Worm (Caenorhabditis elegans): ENCODE results near the gene nstp-9.

The nstp-9 gene

DNA sequence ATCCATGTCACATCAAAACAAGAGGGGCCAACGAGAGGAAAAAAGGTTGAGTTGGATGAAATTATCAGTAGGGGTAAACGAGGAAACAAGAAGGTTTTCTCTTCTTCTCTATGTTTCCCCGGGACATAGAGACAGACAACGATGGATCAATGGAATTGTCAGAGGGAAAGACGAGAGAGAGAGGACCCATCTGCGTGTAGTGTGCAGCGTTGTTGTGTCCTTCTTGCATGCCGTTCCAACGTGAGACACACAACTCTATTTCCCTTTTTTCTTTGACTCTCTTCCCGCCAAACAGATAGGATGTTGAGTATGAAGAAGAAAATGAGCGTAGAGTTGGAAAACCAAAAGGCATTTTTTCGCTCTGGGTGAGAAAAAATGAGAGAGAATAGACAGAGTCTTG lies 18.6 kb downstream of the nstp-9 start (continued):
- TF ChIP-seq sptf-1 (tag; optimal IDR thresholded peaks at IDR 0.05) (no peak), ceh-8 (GFP tag; optimal IDR thresholded peaks at IDR 0.05) (no peak), snu-23 (GFP tag; optimal IDR thresholded peaks at IDR 0.05) (peak; percentile 74), ceh-63 (GFP tag; optimal IDR thresholded peaks at IDR 0.05) (no peak), ceh-82 (tag; optimal IDR thresholded peaks at IDR 0.05) (peak in 2 of 3 experiments; percentile 59 to 77), C16A3.4 (tag; optimal IDR thresholded peaks at IDR 0.05) (peak; percentile 32), zip-4 (GFP tag; optimal IDR thresholded peaks at IDR 0.05) (no peak), nhr-90 (tag; optimal IDR thresholded peaks at IDR 0.05; ENCODE audit: poor library complexity) (peak; percentile 25), lin-35 (GFP tag; optimal IDR thresholded peaks at IDR 0.05) (peak; percentile 13 to 54), nhr-28 (tag; optimal IDR thresholded peaks at IDR 0.05) (no peak), skn-1 (tag; optimal IDR thresholded peaks at IDR 0.05) (peak; percentile 41), swsn-7 (tag; optimal IDR thresholded peaks at IDR 0.05) (peak; percentile 57), ztf-11 (tag; optimal IDR thresholded peaks at IDR 0.05) (no peak), lin-39 (tag; optimal IDR thresholded peaks at IDR 0.05) (no peak), hpl-2 (GFP tag; optimal IDR thresholded peaks at IDR 0.05) (no peak), fkh-4 (tag; optimal IDR thresholded peaks at IDR 0.05; ENCODE audit: borderline replicate concordance) (no peak), lin-15B (tag; optimal IDR thresholded peaks at IDR 0.05) (no peak), aly-2 (tag; optimal IDR thresholded peaks at IDR 0.05) (no peak), mdl-1 (tag; optimal IDR thresholded peaks at IDR 0.05) (peak in 1 of 2 experiments; percentile 61), pax-3 (tag; optimal IDR thresholded peaks at IDR 0.05) (no peak), isw-1 (GFP tag; IDR thresholded peaks at IDR 0.05) (no peak), ama-1 (optimal IDR thresholded peaks at IDR 0.05) (no peak), nhr-237 (tag; optimal IDR thresholded peaks at IDR 0.05) (no peak), Y116A8C.19 (tag; optimal IDR thresholded peaks at IDR 0.05; ENCODE audit: borderline replicate concordance) (no peak), hlh-17 (GFP tag; optimal IDR thresholded peaks at IDR 0.05; ENCODE audit: borderline replicate concordance) (no peak), egl-13 (tag; optimal IDR thresholded peaks at IDR 0.05) (no peak), fkh-10 (GFP tag; optimal IDR thresholded peaks at IDR 0.05) (peak; percentile 81), unc-86 (tag; optimal IDR thresholded peaks at IDR 0.05) (no peak), lsy-2 (tag; optimal IDR thresholded peaks at IDR 0.05) (peak; percentile 37 to 75), unc-30 (tag; optimal IDR thresholded peaks at IDR 0.05) (no peak), unc-98 (GFP tag; IDR thresholded peaks at IDR 0.05) (no peak), vab-15 (tag; optimal IDR thresholded peaks at IDR 0.05) (no peak), sox-4 (tag; optimal IDR thresholded peaks at IDR 0.05) (no peak), dpl-1 (GFP tag; optimal IDR thresholded peaks at IDR 0.05) (peak in 2 of 3 experiments; percentile 5 to 19), snpc-4 (tag; optimal IDR thresholded peaks at IDR 0.05) (no peak), C34B4.2 (tag; optimal IDR thresholded peaks at IDR 0.05) (no peak), unc-130 (tag; optimal IDR thresholded peaks at IDR 0.05) (peak; percentile 26), lir-3 (tag; optimal IDR thresholded peaks at IDR 0.05; ENCODE audit: poor library complexity) (peak; percentile 22), blmp-1 (tag; optimal IDR thresholded peaks at IDR 0.05) (no peak), pqm-1 (tag; optimal IDR thresholded peaks at IDR 0.05) (no peak), irx-1 (tag; optimal IDR thresholded peaks at IDR 0.05) (peak; percentile 37), hlh-4 (tag; optimal IDR thresholded peaks at IDR 0.05) (no peak), mep-1 (tag; optimal IDR thresholded peaks at IDR 0.05) (peak; percentile 80), lin-14 (GFP tag; optimal IDR thresholded peaks at IDR 0.05) (peak; percentile 99), ceh-90 (tag; optimal IDR thresholded peaks at IDR 0.05) (no peak), pag-3 (tag; optimal IDR thresholded peaks at IDR 0.05; ENCODE audit: borderline replicate concordance, insufficient read depth) (peak; percentile 8), zag-1 (tag; optimal IDR thresholded peaks at IDR 0.05) (no peak), nhr-84 (tag; optimal IDR thresholded peaks at IDR 0.05) (no peak)
